Fruit fly (Drosophila melanogaster) S2 (cell line): ENCODE data around the gene GstO2.

Experiments used
- CG8478 ChIP-seq: fragments of >200 bp; optimal IDR thresholded peaks from 2 replicates; lab custom pipeline; 2018
- CTCF ChIP-seq, 2 experiments: fragments of >200 bp; optimal IDR thresholded peaks; 2 replicates each; lab custom pipeline; 2018

dm6 chr3L:8546355-8546771 lies 23.1 kb upstream of the GstO2 start:
- TF ChIP-seq CG8478 (lab: Kevin White, UChicago) (no peak), CTCF (optimal IDR thresholded peaks at IDR 0.05; lab: Kevin White, UChicago) (no peak)
